Fruit fly (Drosophila melanogaster): Measurements from ENCODE around the gene comt.

The comt gene

DNA sequence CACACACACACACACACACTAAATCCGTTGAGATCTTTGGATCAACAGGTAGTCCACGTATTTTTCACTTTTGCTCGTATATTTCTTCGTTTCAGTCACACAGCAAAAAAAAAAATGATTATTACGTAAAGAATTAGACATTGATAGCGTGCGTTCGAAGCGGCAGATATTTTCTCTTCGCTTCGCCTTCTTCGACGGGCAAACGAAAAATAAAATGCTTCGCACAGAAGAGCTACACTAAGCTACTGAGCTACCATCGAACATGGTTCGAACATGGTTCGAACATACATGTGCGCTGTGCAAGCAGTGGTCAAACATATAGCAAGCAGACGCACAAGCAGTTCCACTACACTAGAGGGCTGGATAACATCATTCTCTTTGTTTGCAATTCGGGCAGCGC, 1.9 kb upstream of the comt start (continued):
- no peak for TF ChIP-seq CG1024 (GFP tag; IDR thresholded peaks at IDR 0.05)
- TF ChIP-seq CG10321 (GFP tag; IDR thresholded peaks at IDR 0.05) = 0 out of 2 replicates have a peak, but pooled peaks have one; percentile 9
- peak; percentile 17 for TF ChIP-seq Nf-YC (tag; optimal IDR thresholded peaks at IDR 0.05)
- TF ChIP-seq dpn (GFP tag; optimal IDR thresholded peaks at IDR 0.05) = no peak
- no peak for TF ChIP-seq CG10565 (GFP tag; optimal IDR thresholded peaks at IDR 0.05)
- no peak for TF ChIP-seq Hand (GFP tag; optimal IDR thresholded peaks at IDR 0.05)
- peak; percentile 63 for TF ChIP-seq CG9437 (GFP tag; optimal IDR thresholded peaks at IDR 0.05)
- TF ChIP-seq lilli (GFP tag; optimal IDR thresholded peaks at IDR 0.05) = no peak
- TF ChIP-seq CG32532 (GFP tag; IDR thresholded peaks at IDR 0.05) = peak; percentile 24; the same call in 1 of the 2 replicates
- peak; percentile 40; the same call in 2 of the 3 replicates for TF ChIP-seq Opbp (GFP tag; IDR thresholded peaks at IDR 0.05; ENCODE audit: partially characterized antibody)
- no peak for TF ChIP-seq CG10147 (GFP tag; optimal IDR thresholded peaks at IDR 0.05)
- no peak for TF ChIP-seq crp (GFP tag; optimal IDR thresholded peaks at IDR 0.05)
- TF ChIP-seq Stat92E (GFP tag; optimal IDR thresholded peaks at IDR 0.05) = no peak
- peak; percentile 55 for TF ChIP-seq CTCF (GFP tag; optimal IDR thresholded peaks at IDR 0.05)
- TF ChIP-seq ttk (GFP tag; IDR thresholded peaks at IDR 0.05) = no peak
- TF ChIP-seq vfl (GFP tag; optimal IDR thresholded peaks at IDR 0.05) = no peak
- no peak for TF ChIP-seq CG2889 (GFP tag; IDR thresholded peaks at IDR 0.05)
- no peak for TF ChIP-seq ara (GFP tag; IDR thresholded peaks at IDR 0.05)
- peak; percentile 37; the same call in 1 of the 2 replicates for TF ChIP-seq CG13287 (GFP tag; IDR thresholded peaks at IDR 0.05; ENCODE audit: partially characterized antibody)
- TF ChIP-seq dati (GFP tag; IDR thresholded peaks at IDR 0.05) = no peak
- no peak for TF ChIP-seq Abd-B (GFP tag; optimal IDR thresholded peaks at IDR 0.05)
- no peak for TF ChIP-seq hbn (GFP tag; IDR thresholded peaks at IDR 0.05; ENCODE audit: partially characterized antibody)
- peak; percentile 10 for TF ChIP-seq ash1 (GFP tag; optimal IDR thresholded peaks at IDR 0.05)
- no peak for TF ChIP-seq sisA (GFP tag; IDR thresholded peaks at IDR 0.05)
- TF ChIP-seq CG8290 (GFP tag; optimal IDR thresholded peaks at IDR 0.05) = peak; percentile 67
- peak in 1 of 2 experiments; percentile 91 for TF ChIP-seq CG8290 (tag; optimal IDR thresholded peaks at IDR 0.05)
- TF ChIP-seq CG30431 (GFP tag; optimal IDR thresholded peaks at IDR 0.05) = no peak
- TF ChIP-seq nau (GFP tag; optimal IDR thresholded peaks at IDR 0.05) = no peak
- peak; percentile 32 for TF ChIP-seq Meics (GFP tag; optimal IDR thresholded peaks at IDR 0.05)
- no peak for TF ChIP-seq CG14860 (GFP tag; IDR thresholded peaks at IDR 0.05; ENCODE audit: partially characterized antibody)
- TF ChIP-seq Dbx (GFP tag; IDR thresholded peaks at IDR 0.05) = peak; percentile 24; the same call in 1 of the 3 replicates
- TF ChIP-seq CG4707 (GFP tag; optimal IDR thresholded peaks at IDR 0.05) = peak; percentile 33
- no peak for TF ChIP-seq gcm (GFP tag; optimal IDR thresholded peaks at IDR 0.05)
- peak; percentile 31 for TF ChIP-seq kni (GFP tag; optimal IDR thresholded peaks at IDR 0.05)
- TF ChIP-seq CG6854 (GFP tag; optimal IDR thresholded peaks at IDR 0.05) = no peak
- TF ChIP-seq Dek (tag; optimal IDR thresholded peaks at IDR 0.05) = no peak
- no peak; the same call in 1 of the 2 replicates for TF ChIP-seq Scr (GFP tag; IDR thresholded peaks at IDR 0.05; ENCODE audit: partially characterized antibody)
- no peak for TF ChIP-seq CG9215 (GFP tag; IDR thresholded peaks at IDR 0.05)
- no peak for TF ChIP-seq esg (GFP tag; conservative IDR thresholded peaks at IDR 0.05)
- peak; percentile 54 for TF ChIP-seq exex (tag; optimal IDR thresholded peaks at IDR 0.05)
- TF ChIP-seq peb (GFP tag; IDR thresholded peaks at IDR 0.05) = no peak
- TF ChIP-seq shn (GFP tag; optimal IDR thresholded peaks at IDR 0.05) = no peak
- TF ChIP-seq CG30020 (tag; optimal IDR thresholded peaks at IDR 0.05) = no peak
- TF ChIP-seq Poxn (GFP tag; IDR thresholded peaks at IDR 0.05) = no peak
- TF ChIP-seq cato (GFP tag; optimal IDR thresholded peaks at IDR 0.05; ENCODE audit: borderline replicate concordance) = no peak
- no peak for TF ChIP-seq CG13624 (GFP tag; optimal IDR thresholded peaks at IDR 0.05)
- no peak for TF ChIP-seq CG13775 (GFP tag; optimal IDR thresholded peaks at IDR 0.05)
- TF ChIP-seq maf-S (GFP tag; optimal IDR thresholded peaks at IDR 0.05) = no peak
- TF ChIP-seq cg (GFP tag; optimal IDR thresholded peaks at IDR 0.05) = peak; percentile 21
- TF ChIP-seq CG2199 (GFP tag; IDR thresholded peaks at IDR 0.05) = peak; percentile 97
- no peak for TF ChIP-seq CG16863 (GFP tag; optimal IDR thresholded peaks at IDR 0.05)
